Worm (Caenorhabditis elegans) whole organism, late embryonic: Measurements from ENCODE around the gene rib-1.

Source experiments
- C38D4.7 ChIP-seq: fragments of 200-800 bp; sonication (Bioruptor generic); optimal IDR thresholded peaks from 2 replicates; lab custom pipeline; 2018; ENCODE audit warnings: mild to moderate bottlenecking, missing genetic modification characterization, moderate library complexity, missing compliant biosample characterization
- Y22D7AL.16 ChIP-seq: sonication (generic microtip); optimal IDR thresholded peaks from 2 replicates; lab custom pipeline; 2016; ENCODE audit warnings: missing genetic modification characterization, missing compliant biosample characterization
- ceh-19 ChIP-seq: fragments of 200-800 bp; sonication (Bioruptor generic); optimal IDR thresholded peaks from 2 replicates; lab custom pipeline; 2018; ENCODE audit warnings: mild to moderate bottlenecking, missing genetic modification characterization, missing compliant biosample characterization
- ceh-9 ChIP-seq: sonication (generic microtip); optimal IDR thresholded peaks from 2 replicates; lab custom pipeline; 2016; ENCODE audit warnings: mild to moderate bottlenecking, missing genetic modification characterization, inconsistent platforms, missing compliant biosample characterization
- nhr-11 ChIP-seq: fragments of 150-350 bp; optimal IDR thresholded peaks from 2 replicates; lab custom pipeline; 2014; ENCODE audit warnings: missing biosample characterization, missing genetic modification characterization
- pag-3 ChIP-seq: sonication (generic microtip); optimal IDR thresholded peaks from 2 replicates; lab custom pipeline; 2016; ENCODE audit warnings: missing compliant biosample characterization, missing genetic modification characterization, borderline replicate concordance
- pqm-1 ChIP-seq: sonication (generic microtip); optimal IDR thresholded peaks from 2 replicates; lab custom pipeline; 2016; ENCODE audit warnings: missing genetic modification characterization, missing compliant biosample characterization

DNA sequence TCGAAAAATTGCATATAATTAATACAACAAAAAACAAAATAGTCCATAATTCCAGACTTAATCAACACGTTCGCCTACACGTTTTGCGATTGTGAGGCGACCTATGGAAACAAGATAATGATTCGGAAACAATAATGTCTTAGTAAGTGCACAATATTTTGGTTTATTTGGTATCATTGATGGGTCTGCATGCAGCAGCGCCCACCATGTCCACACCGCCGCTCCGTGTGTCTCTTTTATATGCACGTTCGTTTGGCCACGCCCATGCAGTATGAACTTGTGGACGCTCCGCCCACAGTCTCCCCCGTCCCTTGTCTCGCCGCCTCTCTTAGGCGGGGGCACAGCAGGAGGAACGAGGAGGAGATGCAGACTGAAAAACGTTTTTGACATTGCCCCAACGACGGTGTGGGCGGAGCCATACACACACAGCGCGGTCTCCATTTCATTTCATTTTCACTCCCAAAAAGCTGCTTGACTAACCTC is 15.6 kb downstream of the rib-1 start, which contains the start of gene mig-38:
- no peak for TF ChIP-seq ceh-9 (tag; lab: Kevin White, UChicago)
- no peak for TF ChIP-seq C38D4.7 (GFP tag; lab: Kevin White, UChicago)
- TF ChIP-seq pqm-1 (tag; lab: Kevin White, UChicago): no peak
- no peak for TF ChIP-seq Y22D7AL.16 (tag; lab: Kevin White, UChicago)
- no peak for TF ChIP-seq nhr-11 (tag; lab: Kevin White, UChicago)
- no peak for TF ChIP-seq pag-3
- no peak for TF ChIP-seq ceh-19 (GFP tag; lab: Kevin White, UChicago)
